Worm (Caenorhabditis elegans): ENCODE data around the gene str-88.

Gene str-88

DNA sequence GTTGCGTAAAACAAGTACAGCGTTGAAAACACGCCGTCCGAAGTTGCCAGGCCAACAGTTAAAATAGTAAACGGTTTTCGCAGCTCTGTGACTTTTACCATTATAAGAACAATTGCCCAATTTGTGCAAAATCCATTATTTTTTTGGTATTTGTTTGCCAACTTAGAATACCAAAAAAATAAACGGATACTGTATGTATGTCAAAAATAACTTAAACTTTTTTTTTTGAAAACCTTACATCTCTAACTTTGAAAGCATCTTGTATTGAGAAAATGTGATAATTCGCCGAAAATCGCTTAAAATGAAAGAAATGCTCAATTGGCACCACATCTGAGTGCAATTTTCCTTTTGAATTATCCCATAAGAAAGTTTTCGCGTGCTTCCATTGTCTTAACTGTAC is 15.1 kb upstream of the str-88 start, which contains the start of gene fbxa-199:
Gene fbxa-199, minus strand, starts transcription at position 101 of the 400 bp plus-strand sequence.
- TF ChIP-seq tbx-11 (GFP tag; IDR thresholded peaks at IDR 0.05) = no peak
- TF ChIP-seq tra-4 (tag; optimal IDR thresholded peaks at IDR 0.05) = no peak
- no peak for TF ChIP-seq sea-1 (GFP tag; conservative IDR thresholded peaks at IDR 0.05)
- TF ChIP-seq scrt-1 (GFP tag; IDR thresholded peaks at IDR 0.05) = no peak
- no peak for TF ChIP-seq B0310.2 (tag; optimal IDR thresholded peaks at IDR 0.05)
- TF ChIP-seq aly-1 (tag; optimal IDR thresholded peaks at IDR 0.05) = no peak
- TF ChIP-seq ceh-36 (tag; optimal IDR thresholded peaks at IDR 0.05) = no peak
- TF ChIP-seq ets-7 (tag; optimal IDR thresholded peaks at IDR 0.05) = no peak
- no peak for TF ChIP-seq pes-1 (GFP tag; IDR thresholded peaks at IDR 0.05)
- TF ChIP-seq hmbx-1 (tag; optimal IDR thresholded peaks at IDR 0.05) = no peak
- TF ChIP-seq F13C5.2 (tag; optimal IDR thresholded peaks at IDR 0.05) = no peak
- no peak for TF ChIP-seq ama-1 (optimal IDR thresholded peaks at IDR 0.05)
- no peak for TF ChIP-seq flt-1 (GFP tag; IDR thresholded peaks at IDR 0.05)
- TF ChIP-seq tbx-37 (GFP tag; conservative IDR thresholded peaks at IDR 0.05) = no peak
- TF ChIP-seq hmg-4 (GFP tag; optimal IDR thresholded peaks at IDR 0.05) = no peak
- TF ChIP-seq ceh-13 (GFP tag; optimal IDR thresholded peaks at IDR 0.05) = no peak

ce11 chrV:15397139-15397538 is 13.5 kb upstream of the str-88 start:
- TF ChIP-seq sea-1 (GFP tag; conservative IDR thresholded peaks at IDR 0.05) (no peak), aly-1 (tag; optimal IDR thresholded peaks at IDR 0.05) (no peak), hnd-1 (tag; optimal IDR thresholded peaks at IDR 0.05) (no peak), ceh-13 (GFP tag; optimal IDR thresholded peaks at IDR 0.05) (no peak), pes-1 (GFP tag; IDR thresholded peaks at IDR 0.05) (no peak), B0310.2 (tag; optimal IDR thresholded peaks at IDR 0.05) (no peak), tbx-11 (GFP tag; IDR thresholded peaks at IDR 0.05) (no peak), F13C5.2 (tag; optimal IDR thresholded peaks at IDR 0.05) (no peak), tra-4 (tag; optimal IDR thresholded peaks at IDR 0.05) (no peak), flt-1 (GFP tag; IDR thresholded peaks at IDR 0.05) (no peak)

DNA sequence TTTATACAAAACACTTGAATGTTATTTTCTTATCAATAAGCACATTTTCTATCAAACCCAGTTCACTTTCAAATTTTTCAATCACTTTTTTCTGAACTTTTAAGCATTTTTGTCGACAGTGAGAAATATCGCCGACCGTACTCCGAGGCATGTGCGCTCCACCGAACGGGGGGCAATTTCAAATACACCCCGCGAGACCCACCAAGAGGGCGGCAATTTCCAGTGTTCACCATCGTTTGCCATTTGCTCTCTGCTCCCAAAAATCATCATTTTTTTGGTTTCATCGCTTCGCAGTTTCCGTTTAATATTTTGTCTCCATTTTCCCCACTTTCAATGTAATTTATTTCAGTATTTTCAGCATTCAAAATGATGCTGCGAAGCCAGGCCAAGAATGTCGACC is 11.7 kb upstream of the str-88 start, which contains the start of gene cyb-3:
Gene cyb-3, plus strand, starts transcription at position 350 of the 400 bp plus-strand sequence.
- no peak for TF ChIP-seq tbx-37 (GFP tag; conservative IDR thresholded peaks at IDR 0.05)
- 0 out of 2 replicates have a peak, but pooled peaks have one; percentile 37 for TF ChIP-seq pes-1 (GFP tag; IDR thresholded peaks at IDR 0.05)
- TF ChIP-seq aly-1 (tag; optimal IDR thresholded peaks at IDR 0.05) = no peak
- no peak for TF ChIP-seq flt-1 (GFP tag; IDR thresholded peaks at IDR 0.05)

ce11 chrV:15394906-15395305 is 11.3 kb upstream of the str-88 start, which contains the start of gene T06E6.1:
Gene T06E6.1, minus strand, starts transcription at chrV:15394961.
- TF ChIP-seq ama-1 (optimal IDR thresholded peaks at IDR 0.05) = no peak
- TF ChIP-seq hnd-1 (tag; optimal IDR thresholded peaks at IDR 0.05) = no peak
- no peak for TF ChIP-seq aly-1 (tag; optimal IDR thresholded peaks at IDR 0.05)
- TF ChIP-seq pes-1 (GFP tag; IDR thresholded peaks at IDR 0.05) = no peak
- TF ChIP-seq B0310.2 (tag; optimal IDR thresholded peaks at IDR 0.05) = no peak
- TF ChIP-seq F13C5.2 (tag; optimal IDR thresholded peaks at IDR 0.05) = no peak
- no peak for TF ChIP-seq hmg-4 (GFP tag; optimal IDR thresholded peaks at IDR 0.05)

- TF ChIP-seq F13C5.2 (tag; optimal IDR thresholded peaks at IDR 0.05) = no peak
- TF ChIP-seq hnd-1 (tag; optimal IDR thresholded peaks at IDR 0.05) = no peak
- no peak for TF ChIP-seq ceh-13 (GFP tag; optimal IDR thresholded peaks at IDR 0.05)
- no peak for TF ChIP-seq aly-1 (tag; optimal IDR thresholded peaks at IDR 0.05)
- no peak for TF ChIP-seq B0310.2 (tag; optimal IDR thresholded peaks at IDR 0.05)
- TF ChIP-seq pes-1 (GFP tag; IDR thresholded peaks at IDR 0.05) = no peak
- TF ChIP-seq tbx-37 (GFP tag; conservative IDR thresholded peaks at IDR 0.05) = no peak
- TF ChIP-seq sea-1 (GFP tag; conservative IDR thresholded peaks at IDR 0.05) = no peak
These were observed 8.4 kb upstream of the str-88 start for ce11 chrV:15392064-15392463.

ce11 chrV:15388820-15389384 is 5.3 kb upstream of the str-88 start, which contains the start of gene srh-170:
Gene srh-170, minus strand, starts transcription at chrV:15388870.
- TF ChIP-seq pes-1 (GFP tag; IDR thresholded peaks at IDR 0.05) = peak; percentile 15; the same call in 1 of the 2 replicates
- no peak for TF ChIP-seq flt-1 (GFP tag; IDR thresholded peaks at IDR 0.05)
- TF ChIP-seq scrt-1 (GFP tag; IDR thresholded peaks at IDR 0.05) = 0 out of 2 replicates have a peak, but pooled peaks have one; percentile 29

ce11 chrV:15384733-15385132 is 1.1 kb upstream of the str-88 start, which contains the start of gene str-102:
Gene str-102, plus strand, starts transcription at chrV:15385033.
- no peak for TF ChIP-seq tbx-37 (GFP tag; conservative IDR thresholded peaks at IDR 0.05)
- no peak for TF ChIP-seq pes-1 (GFP tag; IDR thresholded peaks at IDR 0.05)
- no peak for TF ChIP-seq B0310.2 (tag; optimal IDR thresholded peaks at IDR 0.05)
- no peak for TF ChIP-seq hmbx-1 (tag; optimal IDR thresholded peaks at IDR 0.05)
- no peak for TF ChIP-seq sea-1 (GFP tag; conservative IDR thresholded peaks at IDR 0.05)
- TF ChIP-seq ama-1 (optimal IDR thresholded peaks at IDR 0.05) = no peak
- TF ChIP-seq aly-1 (tag; optimal IDR thresholded peaks at IDR 0.05) = no peak
- no peak for TF ChIP-seq tra-4 (tag; optimal IDR thresholded peaks at IDR 0.05)
- TF ChIP-seq ets-7 (tag; optimal IDR thresholded peaks at IDR 0.05) = no peak
- no peak for TF ChIP-seq hmg-4 (GFP tag; optimal IDR thresholded peaks at IDR 0.05)
- no peak for TF ChIP-seq hnd-1 (tag; optimal IDR thresholded peaks at IDR 0.05)
- no peak for TF ChIP-seq scrt-1 (GFP tag; IDR thresholded peaks at IDR 0.05)

DNA sequence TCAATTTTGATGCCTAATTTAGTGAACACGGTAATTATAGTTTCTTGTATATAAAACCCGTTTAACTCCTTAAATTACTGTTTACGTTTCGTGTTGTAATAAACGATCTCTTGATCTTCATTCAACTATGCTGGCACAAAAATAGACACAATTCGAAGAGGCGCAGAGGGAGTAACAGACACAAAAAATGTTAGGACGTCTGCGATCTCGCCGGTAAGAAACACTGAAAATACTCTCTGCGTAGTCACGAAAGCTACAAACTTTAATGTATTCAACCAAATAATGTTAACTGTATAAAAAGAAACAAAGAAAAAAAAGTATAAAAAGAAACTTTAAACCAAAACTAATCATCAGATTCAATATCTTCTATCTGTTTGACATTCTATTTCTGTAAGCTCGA is 2.8 kb downstream of the str-88 start, which contains the start of gene dhs-23:
Gene dhs-23, plus strand, starts transcription at position 363 of the 400 bp plus-strand sequence.
- TF ChIP-seq hmbx-1 (tag; optimal IDR thresholded peaks at IDR 0.05) (no peak), hmg-4 (GFP tag; optimal IDR thresholded peaks at IDR 0.05) (no peak), tbx-37 (GFP tag; conservative IDR thresholded peaks at IDR 0.05) (no peak), scrt-1 (GFP tag; IDR thresholded peaks at IDR 0.05) (no peak), ceh-13 (GFP tag; optimal IDR thresholded peaks at IDR 0.05) (no peak), aly-1 (tag; optimal IDR thresholded peaks at IDR 0.05) (no peak), sea-1 (GFP tag; conservative IDR thresholded peaks at IDR 0.05) (no peak), hnd-1 (tag; optimal IDR thresholded peaks at IDR 0.05) (no peak)

Measured in whole organism, early embryonic.